Worm (Caenorhabditis elegans) whole organism, L4/young adult: Measurements from ENCODE around the gene idpp-5.

ENCODE experiments used
- W03F9.2 ChIP-seq: fragments of 150-350 bp; optimal IDR thresholded peaks from 2 replicates; lab custom pipeline; 2014; ENCODE audit warnings: missing biosample characterization, missing genetic modification characterization
- him-1 ChIP-seq: sonication (generic microtip); optimal IDR thresholded peaks from 2 replicates; lab custom pipeline; 2016; ENCODE audit warnings: missing genotype, missing genetic modification reagents, missing genetic modification characterization, missing compliant biosample characterization

DNA sequence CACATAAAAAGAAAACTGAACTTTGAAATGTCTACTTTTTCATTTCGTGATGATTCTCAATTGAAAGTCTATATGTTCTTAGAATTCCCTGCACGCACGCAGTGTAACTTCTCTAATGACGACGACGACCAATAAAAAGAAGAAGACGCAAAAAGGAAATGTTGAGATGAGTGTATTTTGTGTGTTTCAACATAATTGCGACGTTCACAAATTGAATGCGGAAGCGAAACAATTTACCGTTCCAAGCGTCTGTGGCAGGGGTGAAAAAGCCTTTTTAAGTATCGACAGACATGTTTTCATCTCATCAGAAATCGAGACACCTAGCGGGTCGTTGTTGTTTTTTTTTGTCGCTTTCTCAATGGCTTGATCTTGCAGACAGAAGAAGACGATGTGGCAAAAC, 46.1 kb upstream of the idpp-5 start:
- TF ChIP-seq him-1 (tag; lab: Kevin White, UChicago), result no peak
- no peak for TF ChIP-seq W03F9.2 (tag; lab: Kevin White, UChicago)
